Worm (Caenorhabditis elegans) whole organism, mixed stage, embryonic: ENCODE data around the gene bath-31.

ENCODE experiments used
- cnd-1 ChIP-seq: fragments of 200-800 bp; sonication (Bioruptor generic); optimal IDR thresholded peaks from 2 replicates; lab custom pipeline; 2018; ENCODE audit warnings: mild to moderate bottlenecking, missing genetic modification characterization, missing compliant biosample characterization
- elt-1 ChIP-seq: sonication (generic microtip); optimal IDR thresholded peaks from 2 replicates; lab custom pipeline; 2017; ENCODE audit warnings: missing genetic modification characterization, mild to moderate bottlenecking, missing compliant biosample characterization, antibody characterized with exemption, moderate library complexity, borderline replicate concordance; ENCODE audit not compliant: insufficient read depth
- lin-13 ChIP-seq: fragments of 150-350 bp; optimal IDR thresholded peaks from 2 replicates; lab custom pipeline; 2014; ENCODE audit warnings: missing biosample characterization, missing genetic modification characterization
- lsy-2 ChIP-seq: fragments of 150-350 bp; optimal IDR thresholded peaks from 2 replicates; lab custom pipeline; 2014; ENCODE audit warnings: missing biosample characterization, missing genetic modification characterization
- mep-1 ChIP-seq: fragments of 150-350 bp; optimal IDR thresholded peaks from 2 replicates; lab custom pipeline; 2017; ENCODE audit warnings: missing biosample characterization, missing genetic modification reagents, missing genetic modification characterization, inconsistent platforms
- nhr-12 ChIP-seq: fragments of 150-350 bp; optimal IDR thresholded peaks from 2 replicates; lab custom pipeline; 2014; ENCODE audit warnings: missing biosample characterization, missing genetic modification characterization
- nhr-28 ChIP-seq: fragments of 150-350 bp; optimal IDR thresholded peaks from 2 replicates; lab custom pipeline; 2014; ENCODE audit warnings: missing biosample characterization, missing genetic modification characterization
- pha-4 ChIP-seq: fragments of 150-350 bp; optimal IDR thresholded peaks from 2 replicates; lab custom pipeline; 2018; ENCODE audit warnings: missing biosample characterization, missing genetic modification reagents, missing genetic modification characterization
- sem-2 ChIP-seq: fragments of 200-800 bp; sonication (Bioruptor generic); optimal IDR thresholded peaks from 2 replicates; lab custom pipeline; 2018; ENCODE audit warnings: mild to moderate bottlenecking, missing genetic modification characterization, missing compliant biosample characterization
- unc-62 ChIP-seq: fragments of 150-350 bp; optimal IDR thresholded peaks from 2 replicates; lab custom pipeline; 2014; ENCODE audit warnings: missing biosample characterization, missing genetic modification reagents, missing genetic modification characterization
- ztf-11 ChIP-seq: fragments of 150-350 bp; optimal IDR thresholded peaks from 2 replicates; lab custom pipeline; 2014; ENCODE audit warnings: missing biosample characterization, missing genetic modification characterization

- TF ChIP-seq ztf-11 (tag; lab: Kevin White, UChicago) (no peak), mep-1 (tag; lab: Kevin White, UChicago) (no peak), lsy-2 (no peak), lin-13 (tag; lab: Kevin White, UChicago) (no peak), pha-4 (no peak), elt-1 (no peak), sem-2 (GFP tag; lab: Kevin White, UChicago) (no peak), cnd-1 (no peak), nhr-12 (no peak), nhr-28 (tag; lab: Kevin White, UChicago) (no peak), unc-62 (GFP tag; lab: Kevin White, UChicago) (no peak)
Measured at ce11 chrII:3736893-3737375, 5.2 kb downstream of the bath-31 start, which contains the start of gene F12E12.6.
